Fruit fly (Drosophila melanogaster) whole organism, embryonic: ENCODE results near the gene alpha-Est7.

ENCODE experiments used
- Abd-B ChIP-seq: fragments of 200-800 bp; sonication (Bioruptor generic); optimal IDR thresholded peaks from 2 replicates; lab custom pipeline; 2018; ENCODE audit warnings: missing biosample characterization, mild to moderate bottlenecking, missing genetic modification characterization, moderate library complexity
- BEAF-32 ChIP-seq: fragments of 200-800 bp; sonication (Bioruptor generic); optimal IDR thresholded peaks from 3 replicates; lab custom pipeline; 2017; ENCODE audit warnings: missing biosample characterization, missing genetic modification characterization, mild to moderate bottlenecking, moderate library complexity, missing genetic modification reagents
- BtbVII ChIP-seq: fragments of 200-800 bp; sonication (Bioruptor generic); optimal IDR thresholded peaks from 3 replicates; lab custom pipeline; 2017; ENCODE audit warnings: missing biosample characterization, mild to moderate bottlenecking, missing genetic modification characterization
- CG1024 ChIP-seq: fragments of 200-800 bp; sonication (Bioruptor generic); IDR thresholded peaks from 2 replicates; pipeline ENCODE4 v1.3.6; 2022; ENCODE audit warnings: missing biosample characterization, missing genetic modification characterization
- CG11398 ChIP-seq: fragments of 200-800 bp; sonication (Bioruptor generic); optimal IDR thresholded peaks from 2 replicates; lab custom pipeline; 2016; ENCODE audit warnings: missing biosample characterization, missing genetic modification characterization
- CG12104 ChIP-seq: fragments of 200-800 bp; sonication (Bioruptor generic); optimal IDR thresholded peaks from 3 replicates; lab custom pipeline; 2016; ENCODE audit warnings: missing biosample characterization, missing genetic modification characterization
- CG13123 ChIP-seq: fragments of 200-800 bp; sonication (Bioruptor generic); optimal IDR thresholded peaks from 2 replicates; lab custom pipeline; 2016; ENCODE audit warnings: missing biosample characterization, missing genetic modification characterization
- CG1529 ChIP-seq: fragments of 200-800 bp; sonication (Bioruptor generic); optimal IDR thresholded peaks from 3 replicates; lab custom pipeline; 2018; ENCODE audit warnings: missing biosample characterization, missing genetic modification characterization
- CG2678 ChIP-seq: fragments of 200-800 bp; sonication (Bioruptor generic); optimal IDR thresholded peaks from 3 replicates; lab custom pipeline; 2019; ENCODE audit warnings: missing biosample characterization, mild to moderate bottlenecking, missing genetic modification characterization, moderate library complexity
- CG2875 ChIP-seq: fragments of 200-800 bp; sonication (Bioruptor generic); optimal IDR thresholded peaks from 2 replicates; lab custom pipeline; 2017; ENCODE audit warnings: missing biosample characterization, mild to moderate bottlenecking, missing genetic modification characterization, missing genetic modification reagents
- CG31388 ChIP-seq: fragments of 200-800 bp; sonication (Bioruptor generic); optimal IDR thresholded peaks from 2 replicates; lab custom pipeline; 2016; ENCODE audit warnings: missing biosample characterization, missing genetic modification characterization
- CG32767 ChIP-seq: fragments of 200-800 bp; sonication (Bioruptor generic); IDR thresholded peaks from 2 replicates; pipeline ENCODE4 v1.3.6; 2022; ENCODE audit warnings: missing biosample characterization, missing genetic modification characterization
- CG32772 ChIP-seq: fragments of 200-800 bp; sonication (Bioruptor generic); IDR thresholded peaks from 2 replicates; pipeline ENCODE4 v1.3.6; 2022; ENCODE audit warnings: missing biosample characterization, missing genetic modification characterization
- CG4617 ChIP-seq: fragments of 200-800 bp; sonication (Bioruptor generic); optimal IDR thresholded peaks from 3 replicates; lab custom pipeline; 2016; ENCODE audit warnings: missing biosample characterization, missing genetic modification characterization, borderline replicate concordance
- CG4854 ChIP-seq: fragments of 200-800 bp; sonication (Bioruptor generic); optimal IDR thresholded peaks from 2 replicates; lab custom pipeline; 2016; ENCODE audit warnings: missing biosample characterization, missing genetic modification characterization, inconsistent platforms
- CG7987 ChIP-seq: fragments of 200-800 bp; sonication (Bioruptor generic); optimal IDR thresholded peaks from 2 replicates; lab custom pipeline; 2018; ENCODE audit warnings: missing biosample characterization, mild to moderate bottlenecking, missing genetic modification characterization, moderate library complexity
- CG8924 ChIP-seq: fragments of 200-800 bp; optimal IDR thresholded peaks from 3 replicates; lab custom pipeline; 2019; ENCODE audit warnings: missing biosample characterization, mild to moderate bottlenecking, missing genetic modification characterization, moderate library complexity
- D19A ChIP-seq: fragments of 200-800 bp; optimal IDR thresholded peaks from 3 replicates; lab custom pipeline; 2019; ENCODE audit warnings: missing biosample characterization, mild to moderate bottlenecking, missing genetic modification characterization, moderate library complexity
- D19B ChIP-seq: fragments of 200-800 bp; sonication (Bioruptor generic); optimal IDR thresholded peaks from 2 replicates; lab custom pipeline; 2017; ENCODE audit warnings: missing biosample characterization, mild to moderate bottlenecking, missing genetic modification characterization
- Dad ChIP-seq: fragments of 200-800 bp; sonication (Bioruptor generic); optimal IDR thresholded peaks from 3 replicates; lab custom pipeline; 2016; ENCODE audit warnings: missing biosample characterization, missing genetic modification characterization
- GATAe ChIP-seq: fragments of 200-800 bp; sonication (Bioruptor generic); conservative IDR thresholded peaks from 2 replicates; pipeline ENCODE4 v1.3.6; 2022; ENCODE audit warnings: missing biosample characterization, missing genetic modification characterization
- HHEX ChIP-seq: fragments of 200-800 bp; sonication (Bioruptor generic); optimal IDR thresholded peaks from 3 replicates; lab custom pipeline; 2017; ENCODE audit warnings: missing biosample characterization, mild to moderate bottlenecking, missing genetic modification characterization, missing genetic modification reagents
- Hsf ChIP-seq: fragments of 200-800 bp; sonication (Bioruptor generic); optimal IDR thresholded peaks from 3 replicates; lab custom pipeline; 2016; ENCODE audit warnings: missing biosample characterization, missing genetic modification characterization
- Lpt ChIP-seq: fragments of >200 bp; optimal IDR thresholded peaks from 2 replicates; lab custom pipeline; 2018; ENCODE audit warnings: missing biosample characterization, missing genetic modification characterization
- Meics ChIP-seq: fragments of 200-800 bp; sonication (Bioruptor generic); optimal IDR thresholded peaks from 2 replicates; lab custom pipeline; 2017; ENCODE audit warnings: missing biosample characterization, mild to moderate bottlenecking, missing genetic modification characterization
- NK7.1 ChIP-seq: fragments of 200-800 bp; sonication (Bioruptor generic); optimal IDR thresholded peaks from 3 replicates; lab custom pipeline; 2016; ENCODE audit warnings: missing biosample characterization, missing genetic modification characterization
- Oli ChIP-seq: fragments of 200-800 bp; sonication (Bioruptor generic); optimal IDR thresholded peaks from 2 replicates; lab custom pipeline; 2018; ENCODE audit warnings: missing biosample characterization, mild to moderate bottlenecking, missing genetic modification characterization, moderate library complexity
- TFAM ChIP-seq: fragments of 200-800 bp; sonication (Bioruptor generic); optimal IDR thresholded peaks from 2 replicates; lab custom pipeline; 2017; ENCODE audit warnings: missing biosample characterization, missing genetic modification characterization, inconsistent platforms
- Tbp ChIP-seq: fragments of >200 bp; optimal IDR thresholded peaks from 2 replicates; lab custom pipeline; 2018; ENCODE audit warnings: missing biosample characterization, missing genetic modification characterization
- al ChIP-seq: fragments of 200-800 bp; sonication (Bioruptor generic); IDR thresholded peaks from 2 replicates; pipeline ENCODE4 v1.3.6; 2022; ENCODE audit warnings: missing biosample characterization, missing genetic modification characterization
- bowl ChIP-seq: fragments of 200-800 bp; sonication (Bioruptor generic); IDR thresholded peaks from 2 replicates; pipeline ENCODE4 v1.3.6; 2022; ENCODE audit warnings: missing biosample characterization, missing genetic modification characterization
- cad ChIP-seq: fragments of >200 bp; optimal IDR thresholded peaks from 2 replicates; lab custom pipeline; 2017; ENCODE audit warnings: missing biosample characterization, missing genetic modification characterization
- chm ChIP-seq: fragments of 200-800 bp; sonication (Bioruptor generic); IDR thresholded peaks from 2 replicates; pipeline ENCODE4 v1.3.6; 2022; ENCODE audit warnings: missing biosample characterization, missing genetic modification characterization
- cwo ChIP-seq: fragments of 200-800 bp; sonication (Bioruptor generic); optimal IDR thresholded peaks from 3 replicates; lab custom pipeline; 2017; ENCODE audit warnings: missing biosample characterization, missing genetic modification characterization, mild to moderate bottlenecking, moderate library complexity, missing genetic modification reagents
- fd64A ChIP-seq: fragments of 200-800 bp; sonication (Bioruptor generic); optimal IDR thresholded peaks from 3 replicates; lab custom pipeline; 2018; ENCODE audit warnings: missing biosample characterization, mild to moderate bottlenecking, missing genetic modification characterization
- her ChIP-seq: fragments of 200-800 bp; sonication (Bioruptor generic); optimal IDR thresholded peaks from 2 replicates; lab custom pipeline; 2016; ENCODE audit warnings: missing biosample characterization, missing genetic modification characterization
- ind ChIP-seq: fragments of 200-800 bp; sonication (Bioruptor generic); optimal IDR thresholded peaks from 3 replicates; lab custom pipeline; 2016; ENCODE audit warnings: missing biosample characterization, missing genetic modification characterization
- otp ChIP-seq: fragments of 200-800 bp; sonication (Bioruptor generic); IDR thresholded peaks from 3 replicates; pipeline ENCODE4, ENCODE4 v1.3.6; 2022; ENCODE audit warnings: missing biosample characterization, missing genetic modification characterization
- pho ChIP-seq: fragments of 200-800 bp; sonication (Bioruptor generic); optimal IDR thresholded peaks from 2 replicates; lab custom pipeline; 2016; ENCODE audit warnings: missing biosample characterization, missing genetic modification characterization
- pita ChIP-seq: fragments of 200-800 bp; sonication (Bioruptor generic); optimal IDR thresholded peaks from 2 replicates; lab custom pipeline; 2017; ENCODE audit warnings: missing biosample characterization, mild to moderate bottlenecking, missing genetic modification characterization
- pros ChIP-seq: fragments of 200-800 bp; sonication (Bioruptor generic); optimal IDR thresholded peaks from 3 replicates; lab custom pipeline; 2019; ENCODE audit warnings: missing biosample characterization, mild to moderate bottlenecking, missing genetic modification characterization, moderate library complexity
- schlank ChIP-seq: fragments of 200-800 bp; sonication (Bioruptor generic); optimal IDR thresholded peaks from 2 replicates; lab custom pipeline; 2018; ENCODE audit warnings: missing biosample characterization, mild to moderate bottlenecking, missing genetic modification characterization
- sd ChIP-seq: fragments of 200-800 bp; sonication (Bioruptor generic); optimal IDR thresholded peaks from 3 replicates; lab custom pipeline; 2018; ENCODE audit warnings: missing biosample characterization, mild to moderate bottlenecking, missing genetic modification characterization, moderate library complexity
- sima ChIP-seq: fragments of 200-800 bp; sonication (Bioruptor generic); optimal IDR thresholded peaks from 2 replicates; lab custom pipeline; 2016; ENCODE audit warnings: missing biosample characterization, missing genetic modification characterization
- slou ChIP-seq: fragments of 200-800 bp; sonication (Bioruptor generic); optimal IDR thresholded peaks from 3 replicates; lab custom pipeline; 2016; ENCODE audit warnings: missing biosample characterization, missing genetic modification characterization
- slp2 ChIP-seq: fragments of 200-800 bp; sonication (Bioruptor generic); optimal IDR thresholded peaks from 2 replicates; lab custom pipeline; 2016; ENCODE audit warnings: missing biosample characterization, missing genetic modification characterization
- ssp ChIP-seq: fragments of 200-800 bp; sonication (Bioruptor generic); IDR thresholded peaks from 2 replicates; pipeline ENCODE4 v1.3.6; 2022; ENCODE audit warnings: missing biosample characterization, missing genetic modification characterization
- stwl ChIP-seq: fragments of 200-800 bp; sonication (Bioruptor generic); optimal IDR thresholded peaks from 3 replicates; lab custom pipeline; 2018; ENCODE audit warnings: missing biosample characterization, mild to moderate bottlenecking, missing genetic modification characterization, moderate library complexity
- tup ChIP-seq: fragments of 200-800 bp; sonication (Bioruptor generic); optimal IDR thresholded peaks from 2 replicates; lab custom pipeline; 2016; ENCODE audit warnings: missing biosample characterization, mild to moderate bottlenecking, missing genetic modification characterization, moderate library complexity
- unpg ChIP-seq: fragments of 200-800 bp; sonication (Bioruptor generic); optimal IDR thresholded peaks from 3 replicates; lab custom pipeline; 2018; ENCODE audit warnings: missing biosample characterization, mild to moderate bottlenecking, missing genetic modification characterization, moderate library complexity
- vfl ChIP-seq: fragments of 200-800 bp; sonication (Bioruptor generic); optimal IDR thresholded peaks from 2 replicates; lab custom pipeline; 2016; ENCODE audit warnings: missing biosample characterization, missing genetic modification characterization
- wor ChIP-seq: fragments of 200-800 bp; sonication (Bioruptor generic); IDR thresholded peaks from 2 replicates; pipeline ENCODE4 v1.3.6; 2022; ENCODE audit warnings: missing biosample characterization, missing genetic modification characterization

alpha-Est7 gene

DNA sequence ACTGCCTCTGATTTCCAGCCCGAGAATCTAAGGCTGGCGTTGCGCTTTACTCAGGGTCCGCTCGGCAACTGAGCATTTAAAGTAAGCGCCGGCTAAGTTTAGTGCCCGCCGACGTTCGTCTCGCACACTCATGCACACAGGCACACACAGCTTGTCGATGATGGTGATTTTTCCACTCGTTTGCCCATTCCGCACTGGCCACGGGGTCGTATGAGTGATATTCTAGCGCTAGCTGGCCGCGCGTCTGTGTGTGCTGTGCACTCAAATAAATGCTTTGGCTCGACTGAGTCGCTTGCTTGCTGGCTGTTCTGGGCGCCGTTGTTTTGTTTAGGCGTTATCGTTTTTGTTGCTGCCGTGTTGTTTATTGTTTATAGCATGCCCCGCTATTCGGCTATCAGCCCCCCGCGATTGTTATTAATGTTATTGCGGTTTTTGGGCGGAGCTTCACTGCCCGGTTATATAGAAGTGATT lies 7.9 kb downstream of the alpha-Est7 start, which contains the start of gene alpha-Est8 (continued):
- no peak for TF ChIP-seq Abd-B (GFP tag; lab: Kevin White, UChicago)
- TF ChIP-seq sd (tag; lab: Kevin White, UChicago): peak; percentile 77
- TF ChIP-seq slou (GFP tag; lab: Kevin White, UChicago): no peak
- no peak for TF ChIP-seq her (GFP tag; lab: Kevin White, UChicago)
- no peak for TF ChIP-seq al (GFP tag; lab: Robert Waterston, UW)
- TF ChIP-seq HHEX (GFP tag; lab: Kevin White, UChicago): peak; percentile 21
- no peak for TF ChIP-seq CG32767
- TF ChIP-seq CG8924 (tag; lab: Kevin White, UChicago): no peak
- no peak for TF ChIP-seq D19B
- TF ChIP-seq CG2875 (GFP tag; lab: Kevin White, UChicago): no peak
- TF ChIP-seq vfl: no peak
- TF ChIP-seq Dad (GFP tag; lab: Kevin White, UChicago): no peak
- no peak for TF ChIP-seq slp2 (GFP tag; lab: Kevin White, UChicago)
- no peak for TF ChIP-seq cad (GFP tag; lab: Kevin White, UChicago)
- no peak for TF ChIP-seq tup (GFP tag; lab: Kevin White, UChicago)
- no peak for TF ChIP-seq ssp (GFP tag; lab: Robert Waterston, UW)
- no peak for TF ChIP-seq CG31388
- peak; percentile 7 for TF ChIP-seq CG7987 (GFP tag; lab: Kevin White, UChicago)
- no peak for TF ChIP-seq CG32772 (GFP tag; lab: Robert Waterston, UW)
- TF ChIP-seq CG1024 (GFP tag; lab: Robert Waterston, UW): no peak
- TF ChIP-seq unpg (GFP tag; lab: Kevin White, UChicago): peak; percentile 29
- TF ChIP-seq BEAF-32 (GFP tag; lab: Kevin White, UChicago): no peak
- no peak for TF ChIP-seq pho (GFP tag; lab: Kevin White, UChicago)
- no peak for TF ChIP-seq schlank (tag; lab: Kevin White, UChicago)
- no peak for TF ChIP-seq CG13123 (GFP tag; lab: Kevin White, UChicago)
- TF ChIP-seq CG4617 (GFP tag; lab: Kevin White, UChicago): no peak
- no peak for TF ChIP-seq CG1529 (GFP tag; lab: Kevin White, UChicago)
- TF ChIP-seq otp: no peak
- no peak for TF ChIP-seq CG11398 (GFP tag; lab: Kevin White, UChicago)
- no peak for TF ChIP-seq Oli (tag; lab: Kevin White, UChicago)
- TF ChIP-seq GATAe (GFP tag; lab: Robert Waterston, UW): 0 out of 2 replicates have a peak, but pooled peaks have one; percentile 16
- TF ChIP-seq CG2678: peak; percentile 51
- no peak for TF ChIP-seq D19A (tag; lab: Kevin White, UChicago)
- TF ChIP-seq pita (GFP tag; lab: Kevin White, UChicago): no peak
- TF ChIP-seq sima (GFP tag; lab: Kevin White, UChicago): no peak
- TF ChIP-seq CG4854 (GFP tag; lab: Kevin White, UChicago): no peak
- TF ChIP-seq chm (GFP tag; lab: Robert Waterston, UW): no peak
- no peak for TF ChIP-seq bowl
- no peak for TF ChIP-seq Hsf (GFP tag; lab: Kevin White, UChicago)
- no peak for TF ChIP-seq Lpt (GFP tag; lab: Kevin White, UChicago)
- TF ChIP-seq NK7.1 (GFP tag; lab: Kevin White, UChicago): no peak
- peak; percentile 3 for TF ChIP-seq Meics
- peak; percentile 45 for TF ChIP-seq cwo (GFP tag; lab: Kevin White, UChicago)
- no peak for TF ChIP-seq stwl
- TF ChIP-seq Tbp (GFP tag; lab: Kevin White, UChicago): no peak
- TF ChIP-seq CG12104 (GFP tag; lab: Kevin White, UChicago): no peak
- TF ChIP-seq TFAM (GFP tag; lab: Kevin White, UChicago): no peak
- TF ChIP-seq ind: no peak
- TF ChIP-seq wor: no peak
- no peak for TF ChIP-seq BtbVII (GFP tag; lab: Kevin White, UChicago)
- no peak for TF ChIP-seq pros (GFP tag; lab: Kevin White, UChicago)
- TF ChIP-seq fd64A (GFP tag; lab: Kevin White, UChicago): no peak
